Worm (Caenorhabditis elegans): ENCODE data around the gene grl-29.

DNA sequence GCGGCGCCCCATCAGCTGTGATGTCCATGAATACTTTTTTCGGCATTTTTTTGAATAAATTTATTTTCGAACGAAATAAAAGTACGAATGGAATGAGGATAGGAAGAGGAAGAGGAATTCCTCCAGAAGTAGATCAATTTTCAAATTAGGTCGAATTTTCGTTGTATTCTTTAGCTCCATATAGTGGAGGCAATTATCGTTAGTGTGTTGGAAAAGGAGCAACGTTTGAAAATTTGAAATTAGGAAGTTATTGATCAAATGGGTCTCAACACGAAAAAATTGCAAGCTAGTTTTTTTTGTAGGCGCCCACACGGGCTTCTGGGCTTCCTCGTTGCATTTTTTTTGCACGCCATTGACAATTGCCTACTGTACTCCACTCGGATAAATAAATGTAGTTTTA lies 37.1 kb upstream of the grl-29 start, which contains the start of gene T22F3.12:
- TF ChIP-seq mcd-1 (GFP tag; IDR thresholded peaks at IDR 0.05) (no peak), F57C9.4 (tag; optimal IDR thresholded peaks at IDR 0.05) (no peak), ceh-27 (GFP tag; optimal IDR thresholded peaks at IDR 0.05) (no peak), ceh-100 (GFP tag; IDR thresholded peaks at IDR 0.05) (no peak), D2030.7 (GFP tag; IDR thresholded peaks at IDR 0.05) (no peak), ccch-3 (GFP tag; optimal IDR thresholded peaks at IDR 0.05) (no peak), Y67H2A.10 (GFP tag; conservative IDR thresholded peaks at IDR 0.05) (no peak), repo-1 (tag; optimal IDR thresholded peaks at IDR 0.05) (no peak), rec-8 (tag; optimal IDR thresholded peaks at IDR 0.05) (no peak)

Data from whole organism, young adult.